Fruit fly (Drosophila melanogaster) whole organism, embryonic: ENCODE measurements around the gene ash1.

Experiments
- Ada2b ChIP-seq: fragments of 200-800 bp; sonication (Bioruptor generic); IDR thresholded peaks from 2 replicates; pipeline ENCODE4 v1.3.6; 2022; ENCODE audit warnings: missing biosample characterization, missing genetic modification characterization
- Asciz ChIP-seq: fragments of 200-800 bp; sonication (Bioruptor generic); optimal IDR thresholded peaks from 2 replicates; lab custom pipeline; 2017; ENCODE audit warnings: missing biosample characterization, mild to moderate bottlenecking, missing genetic modification characterization, missing genetic modification reagents
- Atf3 ChIP-seq: fragments of 200-800 bp; sonication (Bioruptor generic); optimal IDR thresholded peaks from 3 replicates; lab custom pipeline; 2016; ENCODE audit warnings: missing biosample characterization, missing genetic modification characterization
- CG10462 ChIP-seq: fragments of 200-800 bp; sonication (Bioruptor generic); optimal IDR thresholded peaks from 2 replicates; lab custom pipeline; 2016; ENCODE audit warnings: missing biosample characterization, missing genetic modification characterization
- CG11247 ChIP-seq: fragments of 200-800 bp; sonication (Bioruptor generic); IDR thresholded peaks from 2 replicates; pipeline ENCODE4 v1.3.6; 2022; ENCODE audit warnings: missing biosample characterization, missing genetic modification characterization
- CG11456 ChIP-seq: fragments of 200-800 bp; sonication (Bioruptor generic); IDR thresholded peaks from 3 replicates; pipeline ENCODE4 v1.3.6; 2022; ENCODE audit warnings: missing biosample characterization, missing genetic modification characterization
- CG14710 ChIP-seq: fragments of 200-800 bp; sonication (Bioruptor generic); optimal IDR thresholded peaks from 3 replicates; lab custom pipeline; 2019; ENCODE audit warnings: missing biosample characterization, mild to moderate bottlenecking, missing genetic modification characterization, moderate library complexity
- CG15269 ChIP-seq: fragments of 200-800 bp; sonication (Bioruptor generic); optimal IDR thresholded peaks from 2 replicates; lab custom pipeline; 2018; ENCODE audit warnings: missing biosample characterization, mild to moderate bottlenecking, missing genetic modification characterization, moderate library complexity
- CG1603 ChIP-seq: fragments of 200-800 bp; sonication (Bioruptor generic); optimal IDR thresholded peaks from 2 replicates; lab custom pipeline; 2019; ENCODE audit warnings: missing biosample characterization, mild to moderate bottlenecking, missing genetic modification characterization, moderate library complexity
- CG1832 ChIP-seq: fragments of 200-800 bp; sonication (Bioruptor generic); optimal IDR thresholded peaks from 2 replicates; lab custom pipeline; 2017; ENCODE audit warnings: missing biosample characterization, mild to moderate bottlenecking, missing genetic modification characterization, inconsistent platforms
- CG2116 ChIP-seq: fragments of 200-800 bp; sonication (Bioruptor generic); optimal IDR thresholded peaks from 3 replicates; lab custom pipeline; 2018; ENCODE audit warnings: missing biosample characterization, mild to moderate bottlenecking, missing genetic modification characterization
- CG2678 ChIP-seq: fragments of 200-800 bp; sonication (Bioruptor generic); optimal IDR thresholded peaks from 3 replicates; lab custom pipeline; 2019; ENCODE audit warnings: missing biosample characterization, mild to moderate bottlenecking, missing genetic modification characterization, moderate library complexity
- CG3726 ChIP-seq: fragments of 200-800 bp; sonication (Bioruptor generic); IDR thresholded peaks from 3 replicates; pipeline ENCODE4, ENCODE4 v1.3.6; 2022; ENCODE audit warnings: missing biosample characterization, missing genetic modification characterization
- CG6175 ChIP-seq: fragments of 200-800 bp; sonication (Bioruptor generic); IDR thresholded peaks from 3 replicates; pipeline ENCODE4 v1.3.6; 2022; ENCODE audit warnings: missing biosample characterization, missing genetic modification characterization
- CG6683 ChIP-seq: fragments of 200-800 bp; sonication (Bioruptor generic); optimal IDR thresholded peaks from 2 replicates; lab custom pipeline; 2017; ENCODE audit warnings: missing biosample characterization, mild to moderate bottlenecking, missing genetic modification characterization, missing genetic modification reagents
- CG6813 ChIP-seq: fragments of 200-800 bp; sonication (Bioruptor generic); optimal IDR thresholded peaks from 2 replicates; lab custom pipeline; 2017; ENCODE audit warnings: missing biosample characterization, missing genetic modification characterization, mild to moderate bottlenecking, moderate library complexity, missing genetic modification reagents
- CG7556 ChIP-seq: fragments of 200-800 bp; sonication (Bioruptor generic); optimal IDR thresholded peaks from 2 replicates; lab custom pipeline; 2017; ENCODE audit warnings: missing biosample characterization, mild to moderate bottlenecking, missing genetic modification characterization
- CG7928 ChIP-seq: fragments of 200-800 bp; sonication (Bioruptor generic); optimal IDR thresholded peaks from 2 replicates; lab custom pipeline; 2017; ENCODE audit warnings: missing biosample characterization, mild to moderate bottlenecking, missing genetic modification characterization
- CG9215 ChIP-seq: fragments of 200-800 bp; sonication (Bioruptor generic); IDR thresholded peaks from 2 replicates; pipeline ENCODE4 v1.3.6; 2022; ENCODE audit warnings: missing biosample characterization, missing genetic modification characterization
- CG9609 ChIP-seq: fragments of 200-800 bp; sonication (Bioruptor generic); optimal IDR thresholded peaks from 3 replicates; lab custom pipeline; 2016; ENCODE audit warnings: missing biosample characterization, missing genetic modification characterization
- CrebB ChIP-seq: fragments of 200-800 bp; sonication (Bioruptor generic); optimal IDR thresholded peaks from 3 replicates; lab custom pipeline; 2018; ENCODE audit warnings: missing biosample characterization, mild to moderate bottlenecking, missing genetic modification characterization
- Hmr ChIP-seq: fragments of 200-800 bp; sonication (Bioruptor generic); optimal IDR thresholded peaks from 3 replicates; lab custom pipeline; 2017; ENCODE audit warnings: mild to moderate bottlenecking, missing biosample characterization, missing genetic modification reagents, missing genetic modification characterization
- Hmx ChIP-seq: fragments of 200-800 bp; sonication (Bioruptor generic); optimal IDR thresholded peaks from 2 replicates; lab custom pipeline; 2016; ENCODE audit warnings: missing biosample characterization, missing genetic modification characterization
- Hr3 ChIP-seq: fragments of 200-800 bp; sonication (Bioruptor generic); optimal IDR thresholded peaks from 3 replicates; lab custom pipeline; 2016; ENCODE audit warnings: missing biosample characterization, missing genetic modification characterization
- Lhr ChIP-seq: fragments of 200-800 bp; sonication (Bioruptor generic); optimal IDR thresholded peaks from 3 replicates; lab custom pipeline; 2017; ENCODE audit warnings: mild to moderate bottlenecking, missing biosample characterization, missing genetic modification reagents, missing genetic modification characterization
- Lim3 ChIP-seq: fragments of 200-800 bp; sonication (Bioruptor generic); IDR thresholded peaks from 2 replicates; pipeline ENCODE4 v1.3.6; 2022; ENCODE audit warnings: missing biosample characterization, missing genetic modification characterization
- NC2β ChIP-seq: fragments of 200-800 bp; sonication (Bioruptor generic); optimal IDR thresholded peaks from 2 replicates; lab custom pipeline; 2016; ENCODE audit warnings: missing biosample characterization, missing genetic modification characterization
- PHDP ChIP-seq: fragments of 200-800 bp; sonication (Bioruptor generic); optimal IDR thresholded peaks from 3 replicates; lab custom pipeline; 2018; ENCODE audit warnings: missing biosample characterization, mild to moderate bottlenecking, missing genetic modification characterization, moderate library complexity
- Side ChIP-seq: fragments of 200-800 bp; sonication (Bioruptor generic); optimal IDR thresholded peaks from 2 replicates; lab custom pipeline; 2016; ENCODE audit warnings: missing biosample characterization, missing genetic modification characterization
- Sry-δ ChIP-seq: fragments of 200-800 bp; sonication (Bioruptor generic); optimal IDR thresholded peaks from 2 replicates; lab custom pipeline; 2016; ENCODE audit warnings: missing biosample characterization, missing genetic modification characterization
- ash1 ChIP-seq: fragments of 200-800 bp; sonication (Bioruptor generic); optimal IDR thresholded peaks from 2 replicates; lab custom pipeline; 2018; ENCODE audit warnings: missing biosample characterization, mild to moderate bottlenecking, missing genetic modification characterization
- btn ChIP-seq: fragments of 200-800 bp; sonication (Bioruptor generic); optimal IDR thresholded peaks from 2 replicates; lab custom pipeline; 2016; ENCODE audit warnings: missing biosample characterization, missing genetic modification characterization
- cad ChIP-seq: fragments of >200 bp; optimal IDR thresholded peaks from 2 replicates; lab custom pipeline; 2017; ENCODE audit warnings: missing biosample characterization, missing genetic modification characterization
- crp ChIP-seq, 2 experiments: fragments of 200-800 bp; sonication (Bioruptor generic); optimal IDR thresholded peaks; 2 replicates in 1 of 2; 3 replicates in 1 of 2; lab custom pipeline; 2017; ENCODE audit warnings: missing biosample characterization in 2 of 2, missing genetic modification characterization in 2 of 2, mild to moderate bottlenecking in 1 of 2, moderate library complexity in 1 of 2
- en ChIP-seq: fragments of 200-800 bp; sonication (Bioruptor generic); optimal IDR thresholded peaks from 2 replicates; lab custom pipeline; 2016; ENCODE audit warnings: missing biosample characterization, missing genetic modification characterization
- ewg ChIP-seq: fragments of 200-800 bp; sonication (Bioruptor generic); optimal IDR thresholded peaks from 3 replicates; lab custom pipeline; 2017; ENCODE audit warnings: mild to moderate bottlenecking, missing biosample characterization, missing genetic modification reagents, missing genetic modification characterization
- gcm2 ChIP-seq: fragments of 200-800 bp; sonication (Bioruptor generic); optimal IDR thresholded peaks from 2 replicates; lab custom pipeline; 2016; ENCODE audit warnings: missing biosample characterization, missing genetic modification characterization
- gfzf ChIP-seq: fragments of 200-800 bp; sonication (Bioruptor generic); optimal IDR thresholded peaks from 2 replicates; lab custom pipeline; 2016; ENCODE audit warnings: missing biosample characterization, mild to moderate bottlenecking, missing genetic modification characterization, moderate library complexity
- gsb-n ChIP-seq: fragments of 200-800 bp; sonication (Bioruptor generic); optimal IDR thresholded peaks from 3 replicates; lab custom pipeline; 2018; ENCODE audit warnings: missing biosample characterization, mild to moderate bottlenecking, missing genetic modification characterization
- gt ChIP-seq: fragments of 200-800 bp; sonication (Bioruptor generic); IDR thresholded peaks from 2 replicates; pipeline ENCODE4 v1.3.6; 2022; ENCODE audit warnings: missing biosample characterization, missing genetic modification characterization
- jigr1 ChIP-seq: fragments of 200-800 bp; sonication (Bioruptor generic); IDR thresholded peaks from 3 replicates; pipeline ENCODE4 v1.3.6; 2022; ENCODE audit warnings: missing biosample characterization, missing genetic modification characterization
- kni ChIP-seq: fragments of 200-800 bp; sonication (Bioruptor generic); optimal IDR thresholded peaks from 3 replicates; lab custom pipeline; 2017; ENCODE audit warnings: mild to moderate bottlenecking, missing biosample characterization, missing genetic modification reagents, missing genetic modification characterization
- lbe ChIP-seq: fragments of 200-800 bp; sonication (Bioruptor generic); optimal IDR thresholded peaks from 2 replicates; lab custom pipeline; 2016; ENCODE audit warnings: missing biosample characterization, mild to moderate bottlenecking, missing genetic modification characterization
- mam ChIP-seq: fragments of 200-800 bp; sonication (Bioruptor generic); optimal IDR thresholded peaks from 3 replicates; lab custom pipeline; 2016; ENCODE audit warnings: missing biosample characterization, missing genetic modification characterization
- mirr ChIP-seq: fragments of 200-800 bp; sonication (Bioruptor generic); optimal IDR thresholded peaks from 3 replicates; lab custom pipeline; 2018; ENCODE audit warnings: missing biosample characterization, mild to moderate bottlenecking, missing genetic modification characterization
- pho ChIP-seq: fragments of 200-800 bp; sonication (Bioruptor generic); optimal IDR thresholded peaks from 2 replicates; lab custom pipeline; 2016; ENCODE audit warnings: missing biosample characterization, missing genetic modification characterization
- pum ChIP-seq: fragments of 200-800 bp; sonication (Bioruptor generic); optimal IDR thresholded peaks from 2 replicates; lab custom pipeline; 2016; ENCODE audit warnings: missing biosample characterization, missing genetic modification characterization
- sc ChIP-seq, 3 experiments: fragments of >200 bp in 2 of 3; fragments of 200-800 bp in 1 of 3; sonication (Bioruptor generic) in 1 of 3; optimal IDR thresholded peaks; 2 replicates in 2 of 3; 3 replicates in 1 of 3; lab custom pipeline; 2017; ENCODE audit warnings: mild to moderate bottlenecking in 1 of 3, missing biosample characterization in 1 of 3, missing genetic modification characterization in 1 of 3, missing genetic modification reagents in 1 of 3
- sim ChIP-seq: fragments of 200-800 bp; sonication (Bioruptor generic); IDR thresholded peaks from 2 replicates; pipeline ENCODE4 v1.3.6; 2022; ENCODE audit warnings: missing biosample characterization, missing genetic modification characterization
- sima ChIP-seq: fragments of 200-800 bp; sonication (Bioruptor generic); optimal IDR thresholded peaks from 2 replicates; lab custom pipeline; 2016; ENCODE audit warnings: missing biosample characterization, missing genetic modification characterization
- sug ChIP-seq: fragments of 200-800 bp; optimal IDR thresholded peaks from 2 replicates; lab custom pipeline; 2019; ENCODE audit warnings: missing biosample characterization, mild to moderate bottlenecking, missing genetic modification characterization, moderate library complexity

ash1 gene

DNA sequence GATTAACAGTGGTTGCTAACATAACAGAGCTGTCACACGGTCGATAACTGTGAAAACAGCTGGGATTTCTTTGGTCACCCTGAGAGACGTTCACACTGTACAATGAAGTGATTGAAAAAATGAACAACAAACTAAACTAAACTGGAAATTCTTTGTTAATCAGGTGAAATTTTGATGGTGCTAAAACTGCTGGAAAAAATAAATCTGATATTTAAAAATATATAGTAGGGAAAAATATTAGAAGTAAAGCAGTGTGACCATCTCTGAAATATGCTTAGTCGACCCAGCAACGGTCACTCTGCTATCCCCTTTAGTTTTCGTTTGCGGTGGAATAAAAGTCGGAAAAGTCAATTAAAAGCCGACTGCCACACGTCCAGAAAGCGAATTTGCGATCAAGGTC lies 12.6 kb downstream of the ash1 start, which contains the start of the genes CG9231 and CG9330 (continued):
- TF ChIP-seq sim (GFP tag; lab: Robert Waterston, UW): no peak
- no peak for TF ChIP-seq NC2β (GFP tag; lab: Kevin White, UChicago)
- TF ChIP-seq gcm2 (GFP tag; lab: Kevin White, UChicago): no peak
- TF ChIP-seq kni: peak; percentile 38
- TF ChIP-seq ash1: no peak
- no peak for TF ChIP-seq cad (GFP tag; lab: Kevin White, UChicago)
- peak; percentile 8 for TF ChIP-seq Hmx (GFP tag; lab: Kevin White, UChicago)
- no peak for TF ChIP-seq Hr3 (GFP tag; lab: Kevin White, UChicago)
- peak; percentile 18 for TF ChIP-seq Hmr (GFP tag; lab: Kevin White, UChicago)
- peak; percentile 81 for TF ChIP-seq CG14710
- no peak for TF ChIP-seq CG15269 (tag; lab: Kevin White, UChicago)
- peak; percentile 69 for TF ChIP-seq Lhr (GFP tag; lab: Kevin White, UChicago)
- peak; percentile 18 for TF ChIP-seq pum
- no peak for TF ChIP-seq btn (GFP tag; lab: Kevin White, UChicago)
- TF ChIP-seq sc (optimal IDR thresholded peaks at IDR 0.05; lab: Kevin White, UChicago): no peak
- TF ChIP-seq sc (GFP tag; optimal IDR thresholded peaks at IDR 0.05; lab: Kevin White, UChicago): no peak
- TF ChIP-seq Atf3 (GFP tag; lab: Kevin White, UChicago): no peak
- TF ChIP-seq CG6813 (GFP tag; lab: Kevin White, UChicago): no peak
- no peak for TF ChIP-seq gt
- TF ChIP-seq Sry-δ (GFP tag; lab: Kevin White, UChicago): peak; percentile 22
- no peak for TF ChIP-seq CG10462
- peak; percentile 9 for TF ChIP-seq PHDP
- no peak for TF ChIP-seq pho
- TF ChIP-seq CG11247 (GFP tag; lab: Robert Waterston, UW): no peak
- TF ChIP-seq CG1603 (tag; lab: Kevin White, UChicago): peak; percentile 52
- no peak for TF ChIP-seq en (GFP tag; lab: Kevin White, UChicago)
- peak; percentile 28 for TF ChIP-seq CG2678 (tag; lab: Kevin White, UChicago)
- peak; percentile 40 for TF ChIP-seq gsb-n
- peak; percentile 67 for TF ChIP-seq lbe (GFP tag; lab: Kevin White, UChicago)
- 0 out of 2 replicates have a peak, but pooled peaks have one; percentile 9 for TF ChIP-seq Ada2b
- no peak for TF ChIP-seq mirr (GFP tag; lab: Kevin White, UChicago)
- TF ChIP-seq CG9215 (GFP tag; lab: Robert Waterston, UW): no peak
- TF ChIP-seq CG6683 (GFP tag; lab: Kevin White, UChicago): no peak
- peak; percentile 26 for TF ChIP-seq ewg
- TF ChIP-seq crp (GFP tag; optimal IDR thresholded peaks at IDR 0.05; lab: Kevin White, UChicago): peak; percentile 39 to 88
- peak; percentile 10 for TF ChIP-seq Asciz (GFP tag; lab: Kevin White, UChicago)
- peak; percentile 36 for TF ChIP-seq sug (tag; lab: Kevin White, UChicago)
- TF ChIP-seq CG9609 (GFP tag; lab: Kevin White, UChicago): no peak
- TF ChIP-seq gfzf (GFP tag; lab: Kevin White, UChicago): peak; percentile 76
- TF ChIP-seq CG11456 (GFP tag; lab: Robert Waterston, UW): no peak
- TF ChIP-seq mam (GFP tag; lab: Kevin White, UChicago): peak; percentile 2
- TF ChIP-seq CG6175 (GFP tag; lab: Robert Waterston, UW): no peak
- no peak for TF ChIP-seq CG3726
- TF ChIP-seq CG7928 (GFP tag; lab: Kevin White, UChicago): no peak
- TF ChIP-seq jigr1: no peak
- TF ChIP-seq CG7556 (GFP tag; lab: Kevin White, UChicago): no peak
- TF ChIP-seq CG2116: peak; percentile 61
- no peak for TF ChIP-seq sima (GFP tag; lab: Kevin White, UChicago)
- TF ChIP-seq Side (GFP tag; lab: Kevin White, UChicago): peak; percentile 5
- TF ChIP-seq CrebB (tag; lab: Kevin White, UChicago): no peak
- no peak for TF ChIP-seq CG1832 (GFP tag; lab: Kevin White, UChicago)
- TF ChIP-seq Lim3 (GFP tag; lab: Robert Waterston, UW): no peak
